Fruit fly (Drosophila melanogaster) Kc167 (cell line): ENCODE data around the gene Nfs1.
"Not testable (repeated sequence)": the region's sequence is repeated elsewhere in the genome, so short reads cannot be mapped to it uniquely, and the experiment has no call there.

ENCODE experiments used
- Myc ChIP-seq: fragments of >200 bp; optimal IDR thresholded peaks from 2 replicates; lab custom pipeline; 2017; ENCODE audit warnings: missing external identifiers
- Sin3A ChIP-seq: fragments of >200 bp; optimal IDR thresholded peaks from 2 replicates; lab custom pipeline; 2018; ENCODE audit warnings: missing external identifiers
- h ChIP-seq: fragments of >200 bp; optimal IDR thresholded peaks from 3 replicates; lab custom pipeline; 2018; ENCODE audit warnings: missing external identifiers
- insv ChIP-seq: fragments of >200 bp; optimal IDR thresholded peaks from 3 replicates; lab custom pipeline; 2018; ENCODE audit warnings: missing external identifiers
- psq ChIP-seq: fragments of >200 bp; optimal IDR thresholded peaks from 2 replicates; lab custom pipeline; 2017; ENCODE audit warnings: missing external identifiers
- ttk ChIP-seq: sonication (Bioruptor generic); optimal IDR thresholded peaks from 2 replicates; lab custom pipeline; 2017; ENCODE audit warnings: missing external identifiers

The Nfs1 gene

DNA sequence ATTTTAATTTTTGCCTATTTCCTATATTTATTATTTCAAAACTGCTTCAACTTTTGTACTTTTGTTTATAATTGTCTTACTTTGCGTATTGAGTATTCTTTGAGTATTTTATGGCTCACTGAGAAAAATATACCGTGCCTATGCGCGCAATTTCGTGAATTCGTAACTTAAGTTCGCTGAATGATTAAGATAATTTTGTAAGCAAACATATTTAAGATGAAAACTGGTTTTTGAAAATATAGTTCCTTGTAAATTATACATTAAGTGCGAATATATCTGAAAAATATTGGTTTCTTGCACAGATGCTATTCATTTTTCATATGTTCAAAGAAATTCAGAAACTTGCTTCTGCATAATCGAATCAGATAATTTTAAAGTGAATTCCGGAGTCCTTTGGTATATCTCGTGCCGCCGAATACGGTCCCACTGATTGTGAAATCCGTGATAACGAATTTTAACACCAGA lies at the start of gene Nfs1, which contains the start of gene CG18787:
Gene Nfs1 (plus strand): TSS at position 415 of the 465 bp plus-strand sequence.
Gene CG18787 (minus strand): TSS at position 101 of the 465 bp plus-strand sequence.
- TF ChIP-seq psq (lab: Kevin White, UChicago); insv; Sin3A (lab: Kevin White, UChicago): not testable (repeated sequence)

DNA sequence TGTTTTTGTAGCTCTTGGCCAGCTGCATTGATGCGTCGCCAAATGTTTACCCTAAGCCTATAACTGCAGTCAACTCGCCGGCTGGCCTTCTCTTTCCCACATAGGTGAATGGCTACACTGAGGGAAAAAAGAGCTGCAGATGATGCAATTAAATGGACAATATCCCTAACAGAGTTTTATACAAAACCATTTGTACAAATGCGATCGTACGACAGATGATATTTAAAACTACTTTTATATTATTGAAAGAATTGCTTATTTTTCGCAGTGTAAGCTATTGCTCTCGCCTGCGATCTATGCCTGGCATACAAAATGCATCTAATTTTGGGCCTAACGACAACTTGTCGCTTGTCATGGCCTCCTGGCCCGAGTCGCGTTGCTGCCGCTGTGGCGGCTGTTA lies 49.5 kb upstream of the Nfs1 start:
- TF ChIP-seq h = no peak
- TF ChIP-seq ttk = no peak
- TF ChIP-seq psq (lab: Kevin White, UChicago) = no peak
- TF ChIP-seq Myc = no peak
- no peak for TF ChIP-seq Sin3A (lab: Kevin White, UChicago)
- no peak for TF ChIP-seq insv

dm6 chr2L:11955839-11956238 lies 43.6 kb upstream of the Nfs1 start:
- TF ChIP-seq Myc = no peak
- no peak for TF ChIP-seq ttk
- no peak for TF ChIP-seq Sin3A (lab: Kevin White, UChicago)
- TF ChIP-seq h = no peak
- no peak for TF ChIP-seq psq (lab: Kevin White, UChicago)
- no peak for TF ChIP-seq insv

DNA sequence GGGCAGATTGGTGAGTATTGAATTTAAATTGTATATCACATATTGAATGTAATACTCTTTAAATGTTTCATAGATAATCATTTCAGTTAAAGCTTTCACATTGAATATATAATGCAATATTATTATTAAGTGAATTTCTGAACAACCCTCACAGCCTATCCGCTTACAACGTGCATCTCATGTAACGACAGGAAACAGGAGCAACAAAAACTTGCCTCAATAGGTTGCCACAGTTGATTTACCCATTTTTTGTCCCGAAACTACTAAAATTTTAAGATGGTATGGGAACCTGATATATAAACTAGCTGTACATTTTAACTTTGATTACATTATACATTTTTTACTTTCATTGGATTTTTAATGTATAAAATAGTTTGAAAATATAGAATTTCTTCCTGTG lies 40.7 kb upstream of the Nfs1 start:
- TF ChIP-seq ttk = no peak
- no peak for TF ChIP-seq psq (lab: Kevin White, UChicago)
- no peak for TF ChIP-seq insv
- no peak for TF ChIP-seq h
- no peak for TF ChIP-seq Sin3A (lab: Kevin White, UChicago)
- no peak for TF ChIP-seq Myc

- TF ChIP-seq ttk = no peak
- TF ChIP-seq h = no peak
- TF ChIP-seq psq (lab: Kevin White, UChicago) = no peak
- TF ChIP-seq Sin3A (lab: Kevin White, UChicago) = no peak
- no peak for TF ChIP-seq Myc
- TF ChIP-seq insv = no peak
These were observed 38.5 kb upstream of the Nfs1 start for dm6 chr2L:11960909-11961308.

- TF ChIP-seq Sin3A (lab: Kevin White, UChicago) (no peak), Myc (no peak), h (no peak), insv (no peak), ttk (no peak), psq (lab: Kevin White, UChicago) (no peak)
These were observed 35.8 kb upstream of the Nfs1 start for dm6 chr2L:11963422-11964322.

DNA sequence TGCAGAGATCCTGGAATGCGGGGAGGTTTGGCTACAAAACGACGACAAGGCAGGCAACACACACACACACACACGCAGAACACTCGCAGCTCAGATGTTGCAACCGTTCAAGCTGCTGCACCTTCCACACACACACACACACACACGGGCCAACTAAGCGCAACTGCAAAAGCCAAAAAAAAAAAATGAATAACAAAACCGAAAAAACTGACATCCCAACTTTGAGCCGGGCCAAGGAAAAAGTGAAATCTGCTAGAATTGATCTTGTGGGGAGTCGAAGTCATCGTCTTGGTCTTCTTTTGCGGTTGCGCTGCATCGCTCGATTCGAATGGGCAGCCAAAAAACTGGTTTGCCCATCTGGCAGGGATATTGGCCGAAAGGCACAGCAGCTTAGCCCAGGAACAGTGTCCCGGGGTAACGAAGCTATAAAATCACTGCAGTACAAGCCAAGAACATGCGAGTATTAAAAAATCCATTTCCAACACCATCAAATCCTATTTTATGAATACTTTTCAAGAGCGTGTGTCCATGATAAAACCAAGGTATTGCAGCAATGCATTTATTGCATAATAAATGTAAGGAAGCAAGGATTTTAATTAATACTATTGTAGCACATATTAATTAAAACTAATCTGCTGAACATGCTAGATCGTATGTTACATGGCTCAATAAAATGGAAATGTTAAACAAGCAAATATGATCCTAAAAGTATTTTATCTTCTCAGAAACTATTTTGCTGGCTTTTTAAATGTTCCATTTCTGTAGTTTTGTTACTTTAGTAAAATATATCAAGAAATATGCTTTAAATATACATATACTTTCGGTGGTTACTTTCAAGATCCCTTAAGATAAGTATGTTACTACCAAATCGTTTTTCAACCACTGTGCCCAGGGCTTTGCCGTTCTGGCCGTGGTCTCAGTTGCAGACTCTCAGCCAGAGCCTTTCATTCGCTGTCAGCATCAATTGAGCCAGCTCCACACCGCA lies 33.6 kb upstream of the Nfs1 start:
- no peak for TF ChIP-seq Sin3A (lab: Kevin White, UChicago)
- no peak for TF ChIP-seq psq (lab: Kevin White, UChicago)
- no peak for TF ChIP-seq h
- TF ChIP-seq Myc = no peak
- no peak for TF ChIP-seq ttk
- TF ChIP-seq insv = no peak

DNA sequence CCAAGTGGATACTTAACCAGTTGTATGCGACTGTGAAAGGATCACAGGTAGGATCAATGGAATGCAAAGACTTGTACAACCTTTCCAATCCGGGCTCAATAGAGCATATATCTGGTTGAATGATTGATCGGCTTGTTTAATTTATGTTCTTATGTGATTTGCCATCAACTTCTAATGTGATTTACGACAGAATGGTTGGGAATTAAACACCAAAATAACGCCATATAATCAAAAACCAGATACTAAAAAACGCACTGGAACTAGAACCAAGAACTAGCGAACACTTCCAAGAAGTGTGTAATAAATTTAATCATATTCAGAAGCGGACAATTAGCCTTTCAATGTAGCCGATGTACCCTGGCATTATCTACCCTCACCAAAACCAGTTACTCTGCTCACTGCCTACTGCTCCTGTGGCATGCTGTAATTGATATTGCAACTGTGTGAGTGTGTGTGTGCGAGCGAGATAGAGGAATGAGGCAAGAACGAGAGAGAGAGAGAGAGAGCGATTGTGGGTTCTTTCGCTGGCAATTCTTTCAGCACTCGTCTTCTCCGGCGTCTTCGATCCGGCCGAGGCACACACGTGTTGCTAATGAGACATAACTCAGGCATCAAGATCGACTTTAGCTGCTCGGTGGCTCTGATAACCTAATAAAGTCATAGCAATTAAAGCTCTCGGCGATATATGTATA lies 30.7 kb upstream of the Nfs1 start:
- TF ChIP-seq Myc (no peak), ttk (no peak), psq (lab: Kevin White, UChicago) (no peak), h (no peak), insv (no peak), Sin3A (lab: Kevin White, UChicago) (no peak)

DNA sequence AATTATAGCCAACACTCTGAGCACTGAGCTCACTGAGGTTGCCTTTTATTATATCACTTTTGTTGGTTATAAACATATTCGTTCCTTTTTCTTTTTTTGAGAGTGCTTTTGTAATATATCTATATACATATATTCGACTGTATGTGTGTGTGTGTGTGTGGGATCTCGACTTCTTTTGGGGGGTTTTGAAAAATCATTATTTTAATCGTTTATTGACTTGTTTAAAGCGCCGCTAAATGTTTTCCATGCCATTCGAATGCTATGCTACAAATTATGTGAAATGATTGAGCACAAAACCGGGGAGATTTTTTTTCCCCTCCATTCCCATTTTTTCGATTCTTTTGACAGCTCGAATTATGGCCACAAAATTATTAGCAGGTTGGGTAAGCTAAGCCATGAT lies 30.0 kb upstream of the Nfs1 start:
- TF ChIP-seq insv (no peak), ttk (no peak), h (no peak), Myc (no peak), psq (lab: Kevin White, UChicago) (no peak), Sin3A (lab: Kevin White, UChicago) (no peak)

DNA sequence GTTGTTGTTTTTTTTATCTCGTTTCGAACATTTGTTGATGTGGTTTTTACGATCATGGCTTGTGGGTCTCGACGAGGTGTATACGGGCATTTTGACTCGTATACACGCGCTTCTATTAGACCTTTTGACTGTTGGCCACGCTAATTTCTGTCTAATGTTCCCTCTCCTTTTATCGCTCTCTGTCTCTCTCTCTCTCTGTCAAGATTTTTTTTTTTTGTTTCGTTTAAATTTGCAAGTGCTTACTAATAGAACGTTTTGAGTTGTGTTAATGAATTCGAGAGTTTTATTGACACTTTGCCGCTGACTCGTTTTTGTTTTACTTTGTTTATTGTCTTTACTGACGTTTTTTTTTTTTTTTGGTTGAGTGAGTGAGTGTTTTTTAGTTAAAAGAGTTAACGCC lies 29.1 kb upstream of the Nfs1 start:
- TF ChIP-seq Myc = no peak
- no peak for TF ChIP-seq ttk
- TF ChIP-seq Sin3A (lab: Kevin White, UChicago) = no peak
- TF ChIP-seq h = no peak

DNA sequence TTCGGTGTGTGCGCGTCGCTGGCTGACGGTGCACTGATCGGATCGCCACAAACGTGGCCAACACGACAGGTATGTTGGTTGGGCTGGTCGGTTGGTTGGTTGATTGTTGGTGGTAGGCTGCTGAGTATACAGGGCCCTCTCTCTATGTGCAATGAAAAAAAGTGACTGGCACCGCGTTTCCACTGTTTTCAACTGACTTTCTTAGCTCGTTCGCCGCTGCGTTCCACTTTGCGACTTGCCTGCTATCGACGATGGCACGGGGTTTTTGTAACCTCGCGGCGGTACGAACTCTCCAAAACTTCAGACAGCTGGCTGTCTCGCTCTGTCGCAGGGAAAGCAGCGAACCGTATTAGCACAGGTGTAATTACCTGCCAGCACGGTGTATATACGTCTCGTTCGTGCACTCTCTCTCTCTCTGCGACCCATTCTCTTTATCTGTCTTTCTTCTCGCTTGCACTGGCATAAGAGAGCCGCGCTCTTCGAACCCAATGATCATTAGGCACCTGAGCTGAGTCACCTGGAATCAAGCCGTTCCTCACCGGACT lies 28.5 kb upstream of the Nfs1 start:
- TF ChIP-seq Sin3A (lab: Kevin White, UChicago) (no peak), insv (no peak), Myc (no peak)

dm6 chr2L:11973145-11973738 lies 26.2 kb upstream of the Nfs1 start:
- TF ChIP-seq Sin3A (lab: Kevin White, UChicago) = no peak
- no peak for TF ChIP-seq psq (lab: Kevin White, UChicago)
- no peak for TF ChIP-seq ttk
- no peak for TF ChIP-seq h
- no peak for TF ChIP-seq insv
- no peak for TF ChIP-seq Myc
